Fruit fly (Drosophila melanogaster) whole organism, prepupa: ENCODE results near the gene Dpy-30L1.

Experiments used
- CG11902 ChIP-seq: fragments of 200-800 bp; sonication (Bioruptor generic); optimal IDR thresholded peaks from 3 replicates; lab custom pipeline; 2016; ENCODE audit warnings: missing biosample characterization, missing genetic modification characterization
- CG31627 ChIP-seq: fragments of 200-800 bp; sonication (Bioruptor generic); optimal IDR thresholded peaks from 3 replicates; lab custom pipeline; 2016; ENCODE audit warnings: missing biosample characterization, missing genetic modification characterization
- CG32006 ChIP-seq: fragments of 200-800 bp; sonication (Bioruptor generic); optimal IDR thresholded peaks from 3 replicates; lab custom pipeline; 2017; ENCODE audit warnings: missing biosample characterization, mild to moderate bottlenecking, missing genetic modification characterization
- CG4318 ChIP-seq: fragments of 200-800 bp; sonication (Bioruptor generic); optimal IDR thresholded peaks from 3 replicates; lab custom pipeline; 2017; ENCODE audit warnings: missing biosample characterization, mild to moderate bottlenecking, missing genetic modification characterization
- CG6163 ChIP-seq: fragments of 200-800 bp; sonication (Bioruptor generic); IDR thresholded peaks from 3 replicates; pipeline ENCODE4 v1.3.6; 2022; ENCODE audit warnings: missing biosample characterization, missing genetic modification characterization
- CG8319 ChIP-seq: fragments of 200-800 bp; sonication (Bioruptor generic); optimal IDR thresholded peaks from 3 replicates; lab custom pipeline; 2016; ENCODE audit warnings: missing biosample characterization, missing genetic modification characterization
- CG9139 ChIP-seq: fragments of 200-800 bp; sonication (Bioruptor generic); optimal IDR thresholded peaks from 3 replicates; lab custom pipeline; 2017; ENCODE audit warnings: missing biosample characterization, mild to moderate bottlenecking, missing genetic modification characterization
- Eip93F ChIP-seq: fragments of 200-800 bp; sonication (Bioruptor generic); optimal IDR thresholded peaks from 2 replicates; lab custom pipeline; 2016; ENCODE audit warnings: missing biosample characterization, mild to moderate bottlenecking, missing genetic modification characterization
- Gug ChIP-seq: fragments of 200-800 bp; sonication (Bioruptor generic); IDR thresholded peaks from 2 replicates; pipeline ENCODE4 v1.3.6; 2022; ENCODE audit warnings: missing biosample characterization, missing genetic modification characterization
- Sox102F ChIP-seq: fragments of 200-800 bp; sonication (Bioruptor generic); optimal IDR thresholded peaks from 2 replicates; lab custom pipeline; 2016; ENCODE audit warnings: missing biosample characterization, mild to moderate bottlenecking, missing genetic modification characterization
- Sox14 ChIP-seq: fragments of 200-800 bp; sonication (Bioruptor generic); optimal IDR thresholded peaks from 3 replicates; lab custom pipeline; 2016; ENCODE audit warnings: missing biosample characterization, missing genetic modification characterization
- dac ChIP-seq: fragments of 200-800 bp; sonication (Bioruptor generic); optimal IDR thresholded peaks from 2 replicates; lab custom pipeline; 2017; ENCODE audit warnings: missing biosample characterization, mild to moderate bottlenecking, missing genetic modification characterization

- no peak for TF ChIP-seq CG31627 (GFP tag; lab: Kevin White, UChicago)
- no peak for TF ChIP-seq Sox102F
- no peak for TF ChIP-seq Sox14
- TF ChIP-seq CG11902 (GFP tag; lab: Kevin White, UChicago): no peak
- no peak for TF ChIP-seq Gug (GFP tag; lab: Robert Waterston, UW)
- no peak for TF ChIP-seq Eip93F
- no peak for TF ChIP-seq CG32006 (GFP tag; lab: Kevin White, UChicago)
- TF ChIP-seq CG6163 (GFP tag; lab: Robert Waterston, UW): no peak
- TF ChIP-seq dac (GFP tag; lab: Kevin White, UChicago): no peak
- no peak for TF ChIP-seq CG9139 (GFP tag; lab: Kevin White, UChicago)
- TF ChIP-seq CG4318 (GFP tag; lab: Kevin White, UChicago): no peak
- TF ChIP-seq CG8319 (GFP tag; lab: Kevin White, UChicago): no peak
These were observed 22.1 kb downstream of the Dpy-30L1 start for dm6 chr2L:10754599-10754998.
